Fruit fly (Drosophila melanogaster) whole organism, pupa: Measurements from ENCODE around the gene CG13049.

Experiments
- CG13204 ChIP-seq: fragments of 200-800 bp; sonication (Bioruptor generic); optimal IDR thresholded peaks from 2 replicates; lab custom pipeline; 2018; ENCODE audit warnings: missing biosample characterization, mild to moderate bottlenecking, missing genetic modification characterization, moderate library complexity
- CG14655 ChIP-seq: fragments of 200-800 bp; sonication (Bioruptor generic); optimal IDR thresholded peaks from 3 replicates; lab custom pipeline; 2017; ENCODE audit warnings: mild to moderate bottlenecking, missing biosample characterization, missing genetic modification reagents, missing genetic modification characterization
- CG17806 ChIP-seq: fragments of 200-800 bp; sonication (Bioruptor generic); optimal IDR thresholded peaks from 2 replicates; lab custom pipeline; 2018; ENCODE audit warnings: missing biosample characterization, mild to moderate bottlenecking, missing genetic modification characterization, moderate library complexity
- CG32121 ChIP-seq: fragments of 200-800 bp; sonication (Bioruptor generic); IDR thresholded peaks from 2 replicates; pipeline ENCODE4 v1.3.6; 2022; ENCODE audit warnings: missing biosample characterization, missing genetic modification characterization
- CG34367 ChIP-seq: fragments of 200-800 bp; sonication (Bioruptor generic); optimal IDR thresholded peaks from 2 replicates; lab custom pipeline; 2018; ENCODE audit warnings: missing biosample characterization, mild to moderate bottlenecking, missing genetic modification characterization
- CG8301 ChIP-seq: fragments of 200-800 bp; sonication (Bioruptor generic); optimal IDR thresholded peaks from 2 replicates; lab custom pipeline; 2018; ENCODE audit warnings: missing biosample characterization, mild to moderate bottlenecking, missing genetic modification characterization
- EcR ChIP-seq: fragments of 200-800 bp; sonication (Bioruptor generic); optimal IDR thresholded peaks from 3 replicates; lab custom pipeline; 2019; ENCODE audit warnings: missing biosample characterization, missing genetic modification characterization, mild to moderate bottlenecking, moderate library complexity, missing genetic modification reagents
- Ets98B ChIP-seq: fragments of 200-800 bp; sonication (Bioruptor generic); IDR thresholded peaks from 2 replicates; pipeline ENCODE4 v1.3.6; 2022; ENCODE audit warnings: missing biosample characterization, missing genetic modification characterization
- Snoo ChIP-seq: fragments of 200-800 bp; sonication (Bioruptor generic); optimal IDR thresholded peaks from 3 replicates; lab custom pipeline; 2017; ENCODE audit warnings: missing biosample characterization, mild to moderate bottlenecking, missing genetic modification characterization, inconsistent platforms
- fd96Ca ChIP-seq: fragments of 200-800 bp; sonication (Bioruptor generic); IDR thresholded peaks from 3 replicates; pipeline ENCODE4 v1.3.6; 2022; ENCODE audit warnings: missing biosample characterization, missing genetic modification characterization
- gl ChIP-seq: fragments of 200-800 bp; sonication (Bioruptor generic); optimal IDR thresholded peaks from 2 replicates; lab custom pipeline; 2018; ENCODE audit warnings: missing biosample characterization, mild to moderate bottlenecking, missing genetic modification characterization
- rn ChIP-seq: fragments of 200-800 bp; sonication (Bioruptor generic); IDR thresholded peaks from 2 replicates; pipeline ENCODE4 v1.3.6; 2022; ENCODE audit warnings: missing biosample characterization, missing genetic modification characterization

DNA sequence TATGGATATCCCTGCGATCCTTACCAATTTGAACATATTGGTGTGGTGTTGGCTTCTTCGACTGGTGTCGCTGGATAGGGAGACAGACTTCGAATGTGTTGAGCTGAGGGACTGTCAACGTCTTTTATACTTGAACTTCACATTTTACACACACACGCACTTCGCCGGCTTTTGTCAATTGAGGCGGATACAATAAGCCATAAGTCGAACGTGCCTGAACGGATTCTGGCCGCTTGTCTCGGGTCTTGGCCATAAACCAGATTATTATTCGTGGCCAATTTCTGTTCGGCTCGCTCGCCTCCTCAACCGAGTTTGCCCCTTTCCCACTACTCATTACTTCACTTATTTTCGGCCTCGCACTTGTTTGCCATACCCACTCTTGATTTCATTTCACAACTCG, 21.3 kb upstream of the CG13049 start, which contains the start of gene CG13044:
- TF ChIP-seq Ets98B (GFP tag; lab: Robert Waterston, UW) (no peak), CG8301 (tag; lab: Kevin White, UChicago) (no peak), EcR (GFP tag; lab: Kevin White, UChicago) (no peak), CG17806 (tag; lab: Kevin White, UChicago) (no peak), CG13204 (no peak), CG32121 (GFP tag; lab: Robert Waterston, UW) (no peak), CG34367 (tag; lab: Kevin White, UChicago) (no peak), rn (GFP tag; lab: Robert Waterston, UW) (no peak), fd96Ca (no peak), gl (tag; lab: Kevin White, UChicago) (no peak), Snoo (tag; lab: Kevin White, UChicago) (no peak), CG14655 (GFP tag; lab: Kevin White, UChicago) (no peak)
